Fruit fly (Drosophila melanogaster) whole organism, embryonic: ENCODE data around the gene CG42305.

Experiments used
- Awh ChIP-seq: fragments of 200-800 bp; sonication (Bioruptor generic); IDR thresholded peaks from 2 replicates; pipeline ENCODE4, ENCODE4 v1.3.6; 2022; ENCODE audit warnings: missing biosample characterization, missing genetic modification characterization
- CG1792 ChIP-seq: fragments of 200-800 bp; sonication (Bioruptor generic); optimal IDR thresholded peaks from 2 replicates; lab custom pipeline; 2016; ENCODE audit warnings: missing biosample characterization, missing genetic modification characterization
- CG3281 ChIP-seq: fragments of 200-800 bp; sonication (Bioruptor generic); optimal IDR thresholded peaks from 3 replicates; lab custom pipeline; 2017; ENCODE audit warnings: missing biosample characterization, mild to moderate bottlenecking, missing genetic modification characterization
- CG3407 ChIP-seq: fragments of 200-800 bp; sonication (Bioruptor generic); optimal IDR thresholded peaks from 2 replicates; lab custom pipeline; 2018; ENCODE audit warnings: missing biosample characterization, mild to moderate bottlenecking, missing genetic modification characterization
- CG6254 ChIP-seq: fragments of 200-800 bp; sonication (Bioruptor generic); optimal IDR thresholded peaks from 3 replicates; lab custom pipeline; 2017; ENCODE audit warnings: mild to moderate bottlenecking, missing biosample characterization, missing genetic modification reagents, missing genetic modification characterization
- CTCF ChIP-seq: fragments of 200-800 bp; sonication (Bioruptor generic); optimal IDR thresholded peaks from 2 replicates; lab custom pipeline; 2017; ENCODE audit warnings: missing biosample characterization, mild to moderate bottlenecking, missing genetic modification characterization, moderate library complexity
- Dfd ChIP-seq, 2 experiments: fragments of >200 bp; optimal IDR thresholded peaks; 2 replicates each; lab custom pipeline; 2017; ENCODE audit warnings: missing biosample characterization in 2 of 2, missing genetic modification characterization in 2 of 2
- Mes4 ChIP-seq: fragments of 200-800 bp; sonication (Bioruptor generic); optimal IDR thresholded peaks from 2 replicates; lab custom pipeline; 2016; ENCODE audit warnings: missing biosample characterization, missing genetic modification characterization
- exex ChIP-seq: fragments of 200-800 bp; sonication (Bioruptor generic); optimal IDR thresholded peaks from 4 replicates; lab custom pipeline; 2018; ENCODE audit warnings: missing biosample characterization, mild to moderate bottlenecking, missing genetic modification characterization, moderate library complexity
- wek ChIP-seq: fragments of 200-800 bp; sonication (Bioruptor generic); optimal IDR thresholded peaks from 3 replicates; lab custom pipeline; 2018; ENCODE audit warnings: missing biosample characterization, mild to moderate bottlenecking, missing genetic modification characterization, moderate library complexity

DNA sequence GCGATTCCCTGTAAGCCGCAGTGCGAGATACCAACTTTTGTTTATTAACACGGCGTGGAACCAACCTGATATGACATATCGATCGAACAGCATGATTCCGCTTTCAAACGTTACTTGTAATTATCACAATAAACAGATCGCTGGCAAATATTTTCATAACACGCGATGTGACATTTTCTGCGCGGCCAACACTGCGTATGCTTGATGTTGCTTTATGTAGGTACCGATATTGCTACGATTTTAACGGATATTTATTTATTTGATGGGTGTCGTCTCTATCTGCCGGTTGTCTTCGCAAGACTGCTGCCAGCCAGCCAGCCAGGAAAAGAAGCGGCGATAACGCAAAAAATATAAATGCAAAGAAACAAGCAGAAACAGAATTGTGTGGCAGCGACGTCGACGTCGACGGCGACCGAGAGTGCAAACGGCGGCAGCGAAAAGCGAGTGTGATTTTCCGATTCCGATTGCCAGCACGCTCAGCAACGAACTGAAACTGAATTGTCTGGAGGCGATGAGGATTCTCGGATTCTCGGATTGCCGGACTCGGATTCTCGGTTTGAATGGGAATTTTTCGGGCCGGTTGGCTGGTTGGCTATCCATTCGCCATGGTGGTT is 30.1 kb upstream of the CG42305 start:
- TF ChIP-seq wek (GFP tag; lab: Kevin White, UChicago) = no peak
- TF ChIP-seq Dfd (GFP tag; optimal IDR thresholded peaks at IDR 0.05; lab: Kevin White, UChicago) = no peak
- TF ChIP-seq CTCF = no peak
- no peak for TF ChIP-seq CG3281
- TF ChIP-seq exex (tag; lab: Kevin White, UChicago) = no peak
- no peak for TF ChIP-seq Awh (GFP tag; lab: Robert Waterston, UW)
- TF ChIP-seq CG1792 (GFP tag; lab: Kevin White, UChicago) = no peak
- no peak for TF ChIP-seq CG3407 (GFP tag; lab: Kevin White, UChicago)
- no peak for TF ChIP-seq Mes4 (GFP tag; lab: Kevin White, UChicago)
- TF ChIP-seq CG6254 (GFP tag; lab: Kevin White, UChicago) = no peak
